Worm (Caenorhabditis elegans): ENCODE measurements around the gene K08D8.2.

ce11 chrIV:12865884-12866283, 37.0 kb upstream of the K08D8.2 start, which contains the start of gene clec-186:
- no peak for TF ChIP-seq B0336.3 (GFP tag; IDR thresholded peaks at IDR 0.05)
- no peak for TF ChIP-seq B0019.2 (GFP tag; conservative IDR thresholded peaks at IDR 0.05)
- no peak for TF ChIP-seq T26A5.8 (tag; optimal IDR thresholded peaks at IDR 0.05)
- no peak for TF ChIP-seq ama-1 (optimal IDR thresholded peaks at IDR 0.05)
- TF ChIP-seq ama-1 (GFP tag; optimal IDR thresholded peaks at IDR 0.05), result no peak
- no peak for TF ChIP-seq nfya-2 (GFP tag; IDR thresholded peaks at IDR 0.05)
- no peak for TF ChIP-seq dpl-1 (GFP tag; optimal IDR thresholded peaks at IDR 0.05)
- no peak for TF ChIP-seq ztf-25 (GFP tag; IDR thresholded peaks at IDR 0.05)
- no peak for TF ChIP-seq madf-10 (tag; optimal IDR thresholded peaks at IDR 0.05)
- TF ChIP-seq pha-4 (tag; optimal IDR thresholded peaks at IDR 0.05), result no peak
- no peak for TF ChIP-seq K11D2.4 (GFP tag; IDR thresholded peaks at IDR 0.05)
- no peak for TF ChIP-seq rpc-1 (optimal IDR thresholded peaks at IDR 0.05)
- TF ChIP-seq rpc-1 (tag; optimal IDR thresholded peaks at IDR 0.05), result no peak
- TF ChIP-seq ceh-91 (GFP tag; IDR thresholded peaks at IDR 0.05), result no peak
- TF ChIP-seq lin-35 (GFP tag; optimal IDR thresholded peaks at IDR 0.05), result no peak
- no peak for TF ChIP-seq sea-2 (GFP tag; IDR thresholded peaks at IDR 0.05)

All from whole organism, young adult.